Fruit fly (Drosophila melanogaster) S2 (cell line): ENCODE results near the gene CG6055.

Source experiments
- CG8478 ChIP-seq: fragments of >200 bp; optimal IDR thresholded peaks from 2 replicates; lab custom pipeline; 2018
- CTCF ChIP-seq, 2 experiments: fragments of >200 bp; optimal IDR thresholded peaks; 2 replicates each; lab custom pipeline; 2018

The CG6055 gene

DNA sequence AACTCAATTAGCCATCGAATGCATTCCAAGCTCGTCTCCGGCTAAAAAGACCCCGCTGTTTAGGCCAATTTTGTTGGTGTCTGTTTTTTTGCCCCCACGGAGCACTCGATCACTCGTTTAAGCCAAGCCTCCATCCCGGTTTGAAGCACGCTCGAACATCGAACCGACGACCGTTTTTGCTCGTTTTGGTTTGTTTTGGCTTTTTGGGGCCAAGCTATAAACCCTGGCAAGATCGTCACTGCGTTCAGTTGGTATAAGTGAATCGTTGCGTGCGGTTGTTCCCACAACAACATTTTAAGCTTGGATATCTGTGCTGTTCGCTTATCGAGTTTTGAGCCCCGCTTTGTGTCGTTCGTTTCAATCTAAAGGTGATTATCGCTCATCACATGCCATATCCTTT is at the start of gene CG6055:
Gene CG6055 (plus strand): TSS at position 240 of the 400 bp plus-strand sequence.
- TF ChIP-seq CG8478 (no peak), CTCF (optimal IDR thresholded peaks at IDR 0.05; lab: Kevin White, UChicago) (no peak)

DNA sequence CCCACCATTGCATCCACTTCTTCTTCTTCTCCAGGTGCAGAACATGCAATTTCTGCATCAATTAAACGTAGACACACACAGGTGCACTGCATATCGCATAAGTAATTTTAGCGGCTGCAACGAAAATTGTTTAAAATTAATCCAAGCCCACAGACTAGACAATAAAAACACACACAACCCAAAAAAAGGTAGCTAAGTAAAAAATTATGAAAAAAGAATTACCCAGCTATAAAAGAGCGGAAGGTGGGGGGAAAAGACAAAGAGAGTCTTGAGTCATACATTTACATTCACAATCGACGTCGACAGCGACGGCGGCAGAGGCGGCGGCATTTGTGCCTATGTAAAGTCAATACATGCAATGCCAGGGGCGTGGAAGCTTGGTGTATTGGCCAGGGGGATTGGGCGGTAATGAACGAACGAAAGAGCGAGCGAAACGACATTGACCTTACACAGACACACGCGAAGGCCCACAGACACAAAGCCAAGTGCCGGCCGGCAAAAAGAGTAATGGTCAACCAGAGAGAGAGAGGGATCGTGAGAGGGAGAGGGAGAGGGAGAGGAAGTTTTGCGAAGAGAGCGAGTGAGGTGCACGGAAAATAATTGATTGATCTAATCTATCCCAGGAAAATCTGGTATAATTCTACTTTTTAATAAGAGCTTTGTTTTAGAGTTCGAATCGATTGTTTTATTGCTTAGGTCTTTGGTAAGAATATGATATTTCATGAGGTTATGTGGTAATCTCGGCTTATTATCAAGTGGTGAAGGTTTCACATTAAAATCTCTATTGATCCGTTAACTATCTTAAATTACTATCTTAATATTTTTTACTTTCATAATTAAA is 48.0 kb upstream of the CG6055 start:
- TF ChIP-seq CTCF (optimal IDR thresholded peaks at IDR 0.05; lab: Kevin White, UChicago) (no peak), CG8478 (no peak)

DNA sequence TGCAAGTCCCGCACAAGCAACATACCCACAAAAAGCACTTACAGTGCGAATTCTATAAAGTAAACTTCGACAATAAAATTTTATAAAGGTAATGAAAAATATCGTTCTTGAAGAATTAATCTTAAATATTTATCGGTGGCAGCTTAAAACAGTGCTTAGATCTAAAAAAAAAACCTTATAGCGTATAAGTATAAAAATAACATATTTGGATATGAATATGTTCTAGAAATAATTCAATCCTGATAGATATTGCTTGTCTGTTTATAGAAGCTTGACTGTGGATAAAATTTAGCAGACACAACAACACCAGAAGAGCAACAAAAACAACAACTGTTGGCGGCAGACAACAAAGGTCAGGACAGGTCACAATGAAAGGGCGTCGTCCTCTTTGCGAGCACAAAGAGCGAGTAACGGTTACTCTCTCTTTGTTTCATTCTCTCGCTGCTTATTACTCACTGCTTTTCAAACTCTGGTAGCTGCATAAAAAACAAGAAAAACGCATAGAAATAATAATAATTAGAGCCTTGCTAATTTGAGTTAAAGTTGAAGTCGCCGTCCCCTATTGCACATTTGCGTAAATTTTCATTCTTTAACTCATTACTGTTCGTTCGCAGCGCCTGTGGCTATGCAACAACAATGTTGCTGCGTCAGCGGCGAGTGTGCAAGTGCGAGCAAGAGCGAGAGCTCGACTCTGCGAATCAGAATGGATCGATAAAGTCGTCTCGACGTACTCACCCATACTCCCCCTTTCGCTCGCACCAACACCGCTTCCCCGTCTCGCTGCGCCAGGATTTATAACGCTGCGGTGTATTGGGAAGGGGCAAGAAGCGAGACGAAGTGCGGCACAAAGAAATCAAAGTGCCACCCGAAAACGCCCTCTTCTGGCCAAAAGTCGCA is 46.7 kb upstream of the CG6055 start:
- TF ChIP-seq CG8478 (no peak), CTCF (optimal IDR thresholded peaks at IDR 0.05; lab: Kevin White, UChicago) (peak; percentile 85 to 90)

DNA sequence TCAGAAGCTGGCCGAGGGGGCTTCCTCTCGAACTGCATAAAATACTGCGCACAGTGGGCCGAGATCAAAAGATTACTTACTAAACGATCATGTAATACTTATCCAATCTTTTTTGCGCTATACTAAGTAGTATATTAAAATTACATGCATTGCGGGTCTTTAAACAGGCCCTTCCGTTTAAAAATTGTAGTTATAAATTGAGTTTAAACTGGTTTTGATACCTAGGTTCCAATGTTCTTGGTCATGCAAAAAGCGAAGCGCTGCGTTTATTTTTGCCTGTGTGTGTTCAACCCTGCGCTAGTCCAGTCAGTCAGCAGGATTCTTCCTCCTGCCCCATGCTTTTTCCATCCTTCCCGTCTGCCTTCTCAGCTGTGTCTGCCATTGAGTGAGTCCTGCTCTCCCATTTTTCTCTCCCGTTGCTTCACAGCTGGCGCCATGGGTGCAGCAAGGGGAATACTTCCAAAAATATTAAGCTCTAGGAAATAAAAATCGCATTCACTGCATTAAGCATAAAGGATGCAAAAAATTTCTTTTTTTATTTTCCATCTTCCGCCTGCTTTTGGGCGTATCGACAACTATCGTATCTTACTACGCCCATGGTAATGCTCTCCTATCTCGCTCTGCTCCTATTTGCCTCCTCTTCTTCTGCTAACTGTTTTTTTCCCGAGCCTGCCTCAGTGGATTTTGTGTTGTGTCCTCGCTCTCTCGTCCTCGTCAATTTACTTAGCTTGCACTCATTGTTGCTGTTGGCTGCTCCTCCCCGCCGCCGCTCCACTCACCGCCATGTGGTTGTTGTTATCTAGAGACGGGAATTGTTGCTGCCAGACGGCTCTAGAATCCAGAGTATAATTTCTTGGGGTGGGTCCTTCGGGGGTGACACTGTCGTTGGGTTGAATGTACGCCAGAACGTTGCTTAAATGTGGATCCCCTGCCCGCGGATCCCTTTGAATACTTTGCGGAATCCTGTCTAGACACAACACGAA is 45.7 kb upstream of the CG6055 start:
- TF ChIP-seq CG8478, result no peak
- no peak for TF ChIP-seq CTCF (optimal IDR thresholded peaks at IDR 0.05; lab: Kevin White, UChicago)

dm6 chr2L:7422429-7423283 is 43.7 kb upstream of the CG6055 start:
- TF ChIP-seq CTCF (optimal IDR thresholded peaks at IDR 0.05; lab: Kevin White, UChicago), result no peak
- TF ChIP-seq CG8478, result no peak

dm6 chr2L:7423333-7423895 is 42.9 kb upstream of the CG6055 start:
- no peak for TF ChIP-seq CG8478
- peak; percentile 78 to 79 for TF ChIP-seq CTCF (optimal IDR thresholded peaks at IDR 0.05; lab: Kevin White, UChicago)

dm6 chr2L:7424282-7424905 is 41.9 kb upstream of the CG6055 start:
- no peak for TF ChIP-seq CTCF (optimal IDR thresholded peaks at IDR 0.05; lab: Kevin White, UChicago)
- no peak for TF ChIP-seq CG8478

DNA sequence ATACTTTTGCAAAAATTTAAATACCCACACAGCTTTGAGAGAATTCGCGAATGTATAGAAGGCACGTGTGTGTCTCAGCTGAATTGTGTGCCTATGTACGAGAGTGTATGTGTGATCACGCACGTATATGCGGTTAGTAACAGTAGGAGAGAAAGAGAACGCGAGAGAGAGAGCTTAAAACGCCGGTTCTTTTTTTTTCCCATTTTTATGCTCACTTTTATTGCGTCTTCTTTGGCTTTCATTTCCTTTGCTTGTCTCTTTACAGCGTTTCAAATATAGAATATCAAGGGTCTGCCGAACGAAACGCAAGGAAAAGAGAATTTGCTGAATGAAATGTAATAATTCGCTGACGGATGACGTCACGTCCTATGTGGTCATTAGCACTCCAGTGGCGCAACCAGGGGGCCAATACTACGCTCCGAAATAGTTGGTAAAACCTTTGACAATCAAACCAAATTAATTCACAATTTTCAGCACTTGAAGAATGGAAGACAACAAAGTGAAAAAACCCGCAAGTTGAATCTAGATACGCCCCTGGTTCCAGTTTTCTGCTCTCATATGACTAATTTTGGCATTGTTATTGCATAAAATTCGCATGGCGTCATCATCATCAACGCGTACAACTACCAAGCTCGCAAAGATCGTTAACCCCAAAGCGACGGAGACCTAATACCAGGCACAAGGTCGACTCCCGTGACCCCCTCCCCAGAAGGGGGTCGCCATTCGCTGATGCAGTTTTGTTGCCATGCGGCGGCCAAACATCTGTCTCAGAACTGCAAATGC is 41.2 kb upstream of the CG6055 start:
- no peak for TF ChIP-seq CG8478
- no peak for TF ChIP-seq CTCF (optimal IDR thresholded peaks at IDR 0.05; lab: Kevin White, UChicago)

DNA sequence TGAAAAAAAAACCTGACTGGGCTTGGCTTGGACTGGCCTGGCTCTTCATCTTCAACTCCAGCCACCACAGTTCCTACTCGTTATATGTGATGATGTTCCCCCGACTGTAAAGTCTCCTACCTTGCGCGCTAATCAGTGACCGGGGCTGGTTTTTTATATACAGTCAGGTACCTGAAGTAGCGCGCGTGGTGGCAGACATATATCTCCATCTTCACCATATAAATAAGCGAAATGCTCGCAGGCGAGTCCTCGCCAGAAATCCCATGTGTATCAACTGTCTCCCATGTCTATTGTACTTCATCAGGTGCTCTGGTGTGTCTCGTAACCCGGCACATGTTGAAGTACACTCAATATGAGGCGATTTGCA is 40.7 kb upstream of the CG6055 start:
- TF ChIP-seq CG8478 (no peak), CTCF (optimal IDR thresholded peaks at IDR 0.05; lab: Kevin White, UChicago) (no peak)

DNA sequence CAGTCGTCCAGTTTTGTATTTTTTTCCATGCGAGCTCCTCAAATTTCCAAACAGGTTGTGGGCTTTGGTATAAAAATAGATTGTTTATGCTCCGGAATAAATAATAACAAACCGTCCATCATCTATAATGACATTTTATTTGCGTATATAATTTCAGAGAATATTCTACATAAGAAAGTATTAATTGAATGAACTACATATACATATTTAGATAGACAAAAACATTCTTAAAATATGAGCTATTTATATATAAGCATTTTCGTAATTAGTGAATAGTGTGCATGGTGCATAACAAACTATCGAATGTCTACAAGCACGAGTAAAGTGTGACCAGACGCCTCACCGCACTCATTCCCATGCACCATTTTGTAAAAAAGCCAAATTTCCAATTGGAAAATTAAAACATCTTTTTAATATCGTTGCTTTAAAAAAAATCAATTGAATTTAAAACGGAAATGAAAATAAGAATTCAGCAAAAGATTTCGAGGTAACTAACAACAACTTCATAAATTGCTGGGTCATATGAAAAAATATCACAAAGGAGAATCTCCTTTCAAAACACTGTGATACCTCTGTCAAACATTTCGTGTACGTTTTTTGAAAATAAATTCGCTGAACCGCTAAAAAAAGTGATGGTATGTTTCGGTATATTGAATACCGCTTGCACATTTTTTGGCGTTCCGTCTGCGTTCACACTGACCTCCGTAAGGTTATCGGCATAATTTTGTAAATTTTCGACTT is 39.8 kb upstream of the CG6055 start, which contains the start of gene muc:
Gene muc (plus strand): TSS at position 541 of the 741 bp plus-strand sequence.
- TF ChIP-seq CTCF (optimal IDR thresholded peaks at IDR 0.05; lab: Kevin White, UChicago), result no peak
- no peak for TF ChIP-seq CG8478

- TF ChIP-seq CTCF (optimal IDR thresholded peaks at IDR 0.05; lab: Kevin White, UChicago) (peak; percentile 43 to 60), CG8478 (no peak)
Observed at dm6 chr2L:7427067-7427785, 39.1 kb upstream of the CG6055 start.
